Worm (Caenorhabditis elegans) whole organism, early embryonic: ENCODE measurements around the gene nhr-27.

ENCODE experiments used
- B0310.2 ChIP-seq: sonication (generic microtip); optimal IDR thresholded peaks from 2 replicates; lab custom pipeline; 2016; ENCODE audit warnings: mild to moderate bottlenecking, missing genetic modification characterization, missing compliant biosample characterization
- aly-1 ChIP-seq: sonication (generic microtip); optimal IDR thresholded peaks from 2 replicates; lab custom pipeline; 2016; ENCODE audit warnings: missing genetic modification characterization, missing compliant biosample characterization
- ama-1 ChIP-seq: fragments of 150-350 bp; optimal IDR thresholded peaks from 2 replicates; lab custom pipeline; 2014
- ceh-36 ChIP-seq: sonication (generic microtip); optimal IDR thresholded peaks from 2 replicates; lab custom pipeline; 2016; ENCODE audit warnings: missing genetic modification characterization, inconsistent platforms, missing compliant biosample characterization
- ets-7 ChIP-seq: sonication (generic microtip); optimal IDR thresholded peaks from 2 replicates; lab custom pipeline; 2016; ENCODE audit warnings: missing genotype, missing genetic modification characterization, missing compliant biosample characterization
- flt-1 ChIP-seq: fragments of 200-800 bp; sonication (Bioruptor generic); IDR thresholded peaks from 2 replicates; pipeline ENCODE4 v1.3.6; 2022; ENCODE audit warnings: missing genetic modification characterization, missing compliant biosample characterization
- hmbx-1 ChIP-seq: sonication (generic microtip); optimal IDR thresholded peaks from 2 replicates; lab custom pipeline; 2016; ENCODE audit warnings: mild to moderate bottlenecking, missing genetic modification characterization, missing compliant biosample characterization
- pes-1 ChIP-seq: fragments of 200-800 bp; sonication (Bioruptor generic); IDR thresholded peaks from 2 replicates; pipeline ENCODE4 v1.3.6; 2022; ENCODE audit warnings: missing genetic modification reagents, missing genetic modification characterization, missing compliant biosample characterization
- scrt-1 ChIP-seq: fragments of 200-800 bp; sonication (Bioruptor generic); IDR thresholded peaks from 2 replicates; pipeline ENCODE4 v1.3.6; 2022; ENCODE audit warnings: missing genetic modification characterization, missing compliant biosample characterization
- sea-1 ChIP-seq: fragments of 200-800 bp; sonication (Bioruptor generic); conservative IDR thresholded peaks from 2 replicates; pipeline ENCODE4 v1.3.6; 2022; ENCODE audit warnings: missing genetic modification characterization, missing compliant biosample characterization
- tbx-11 ChIP-seq: fragments of 200-800 bp; sonication (Bioruptor generic); IDR thresholded peaks from 2 replicates; pipeline ENCODE4 v1.3.6; 2022; ENCODE audit warnings: missing genetic modification characterization, missing compliant biosample characterization
- tbx-37 ChIP-seq: fragments of 200-800 bp; sonication (Bioruptor generic); conservative IDR thresholded peaks from 2 replicates; pipeline ENCODE4 v1.3.6; 2022; ENCODE audit warnings: missing genetic modification reagents, missing genetic modification characterization, missing compliant biosample characterization
- tra-4 ChIP-seq: sonication (generic microtip); optimal IDR thresholded peaks from 2 replicates; lab custom pipeline; 2017; ENCODE audit warnings: missing genetic modification characterization, missing compliant biosample characterization

ce11 chrX:12813539-12813938 is 5.4 kb upstream of the nhr-27 start, which contains the start of gene gei-3:
- TF ChIP-seq ama-1 (no peak), flt-1 (no peak), tbx-37 (no peak), tra-4 (no peak), aly-1 (tag; lab: Kevin White, UChicago) (no peak), pes-1 (GFP tag; lab: Robert Waterston, UW) (no peak), scrt-1 (GFP tag; lab: Robert Waterston, UW) (no peak), sea-1 (GFP tag; lab: Robert Waterston, UW) (no peak), tbx-11 (GFP tag; lab: Robert Waterston, UW) (no peak), B0310.2 (no peak), ets-7 (no peak), hmbx-1 (no peak), ceh-36 (tag; lab: Kevin White, UChicago) (no peak)
